Worm (Caenorhabditis elegans): ENCODE measurements around the gene ifbp-1.

DNA sequence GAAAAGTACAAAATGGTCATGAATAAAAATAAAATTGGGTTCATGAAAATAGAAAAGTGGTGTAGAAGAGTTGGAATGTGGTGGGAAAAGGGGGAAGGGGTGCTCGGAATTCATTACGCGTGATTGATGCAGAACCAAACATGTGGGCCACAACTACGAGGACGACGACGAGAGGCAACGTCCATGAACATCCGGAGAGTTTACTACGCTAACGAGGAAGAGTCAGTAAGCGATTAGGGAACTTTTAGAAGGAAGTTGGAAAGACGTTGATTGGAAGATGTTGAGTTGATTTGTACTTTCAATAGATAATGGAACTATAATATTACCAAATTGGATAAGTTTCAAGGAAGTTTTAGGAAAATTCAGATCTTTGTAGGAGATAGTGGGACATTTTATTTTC lies 21.6 kb upstream of the ifbp-1 start:
- TF ChIP-seq lin-13 (GFP tag; optimal IDR thresholded peaks at IDR 0.05): no peak
- TF ChIP-seq unc-62 (GFP tag; optimal IDR thresholded peaks at IDR 0.05): no peak
- TF ChIP-seq lin-35 (GFP tag; optimal IDR thresholded peaks at IDR 0.05): no peak
- no peak for TF ChIP-seq nhr-19 (GFP tag; conservative IDR thresholded peaks at IDR 0.05)
- no peak for TF ChIP-seq snpc-4 (tag; optimal IDR thresholded peaks at IDR 0.05)
